Worm (Caenorhabditis elegans) whole organism, mixed stage, embryonic: ENCODE measurements around the gene mdf-1.

Source experiments
- ceh-39 ChIP-seq: fragments of 150-350 bp; optimal IDR thresholded peaks from 2 replicates; lab custom pipeline; 2014; ENCODE audit warnings: missing biosample characterization, missing genetic modification characterization
- elt-3 ChIP-seq: fragments of 150-350 bp; optimal IDR thresholded peaks from 2 replicates; lab custom pipeline; 2014; ENCODE audit warnings: missing biosample characterization, missing genetic modification characterization
- flh-1 ChIP-seq: fragments of 200-800 bp; sonication (Bioruptor generic); optimal IDR thresholded peaks from 2 replicates; lab custom pipeline; 2018; ENCODE audit warnings: mild to moderate bottlenecking, missing genetic modification characterization, moderate library complexity, missing compliant biosample characterization
- lin-13 ChIP-seq: fragments of 150-350 bp; optimal IDR thresholded peaks from 2 replicates; lab custom pipeline; 2014; ENCODE audit warnings: missing biosample characterization, missing genetic modification characterization
- lsy-2 ChIP-seq: fragments of 150-350 bp; optimal IDR thresholded peaks from 2 replicates; lab custom pipeline; 2014; ENCODE audit warnings: missing biosample characterization, missing genetic modification characterization
- mep-1 ChIP-seq: fragments of 150-350 bp; optimal IDR thresholded peaks from 2 replicates; lab custom pipeline; 2017; ENCODE audit warnings: missing biosample characterization, missing genetic modification reagents, missing genetic modification characterization, inconsistent platforms
- nhr-237 ChIP-seq: fragments of 150-350 bp; optimal IDR thresholded peaks from 2 replicates; lab custom pipeline; 2014; ENCODE audit warnings: missing biosample characterization, missing genetic modification characterization
- nhr-76 ChIP-seq: sonication (generic microtip); optimal IDR thresholded peaks from 2 replicates; lab custom pipeline; 2017; ENCODE audit warnings: missing biosample characterization, missing genetic modification characterization
- pha-4 ChIP-seq: fragments of 150-350 bp; optimal IDR thresholded peaks from 2 replicates; lab custom pipeline; 2018; ENCODE audit warnings: missing biosample characterization, missing genetic modification reagents, missing genetic modification characterization
- sem-2 ChIP-seq: fragments of 200-800 bp; sonication (Bioruptor generic); optimal IDR thresholded peaks from 2 replicates; lab custom pipeline; 2018; ENCODE audit warnings: mild to moderate bottlenecking, missing genetic modification characterization, missing compliant biosample characterization
- snpc-4 ChIP-seq: fragments of 150-350 bp; optimal IDR thresholded peaks from 2 replicates; lab custom pipeline; 2014; ENCODE audit warnings: missing biosample characterization, missing genetic modification characterization
- unc-62 ChIP-seq: fragments of 150-350 bp; optimal IDR thresholded peaks from 2 replicates; lab custom pipeline; 2014; ENCODE audit warnings: missing biosample characterization, missing genetic modification reagents, missing genetic modification characterization
- ztf-11 ChIP-seq: fragments of 150-350 bp; optimal IDR thresholded peaks from 2 replicates; lab custom pipeline; 2014; ENCODE audit warnings: missing biosample characterization, missing genetic modification characterization

ce11 chrV:9571673-9572072, 27.6 kb upstream of the mdf-1 start:
- no peak for TF ChIP-seq pha-4 (tag; lab: Kevin White, UChicago)
- TF ChIP-seq unc-62 (GFP tag; lab: Kevin White, UChicago): no peak
- no peak for TF ChIP-seq mep-1 (tag; lab: Kevin White, UChicago)
- TF ChIP-seq lin-13 (tag; lab: Kevin White, UChicago): no peak
- no peak for TF ChIP-seq elt-3 (tag; lab: Kevin White, UChicago)
- TF ChIP-seq flh-1: no peak
- TF ChIP-seq ztf-11 (tag; lab: Kevin White, UChicago): no peak
- TF ChIP-seq sem-2: no peak
- TF ChIP-seq lsy-2 (tag; lab: Kevin White, UChicago): no peak
- TF ChIP-seq snpc-4 (tag; lab: Kevin White, UChicago): no peak
- TF ChIP-seq ceh-39 (tag; lab: Kevin White, UChicago): no peak
- no peak for TF ChIP-seq nhr-76 (tag; lab: Kevin White, UChicago)
- TF ChIP-seq nhr-237 (tag; lab: Kevin White, UChicago): no peak
